In genomic region chr2L:17266677-17267357, dm6 we compare ENCODE assay signal across 3 fruit fly cellular contexts.
TF ChIP-seq lines count a peak whose summit lies in the region.

No protein-coding gene starts in this region.

- TF ChIP-seq CTCF in whole organism, embryonic (GFP tag; optimal IDR thresholded peaks at IDR 0.05; lab: Kevin White, UChicago) = no peak

TF ChIP-seq in whole organism, embryonic, 481 proteins besides CTCF, POLR2A, EP300 and RAD21 (continues in another document):
- TF ChIP-seq HmgZ (tag; optimal IDR thresholded peaks at IDR 0.05; lab: Kevin White, UChicago) = no peak
- no peak for TF ChIP-seq emc (GFP tag; optimal IDR thresholded peaks at IDR 0.05; lab: Kevin White, UChicago)
- TF ChIP-seq CG12391 (tag; optimal IDR thresholded peaks at IDR 0.05; lab: Kevin White, UChicago) = peak; percentile 7
- no peak for TF ChIP-seq jing (GFP tag; optimal IDR thresholded peaks at IDR 0.05; lab: Kevin White, UChicago)
- peak; percentile 30 for TF ChIP-seq twi (tag; optimal IDR thresholded peaks at IDR 0.05; lab: Kevin White, UChicago)
- no peak for TF ChIP-seq Bteb2 (GFP tag; optimal IDR thresholded peaks at IDR 0.05; lab: Kevin White, UChicago)
- TF ChIP-seq CG15479 (GFP tag; optimal IDR thresholded peaks at IDR 0.05; lab: Kevin White, UChicago) = peak; percentile 27
- no peak for TF ChIP-seq inv (GFP tag; IDR thresholded peaks at IDR 0.05; lab: Robert Waterston, UW; ENCODE audit: partially characterized antibody)
- no peak for TF ChIP-seq CG13624 (GFP tag; optimal IDR thresholded peaks at IDR 0.05; lab: Kevin White, UChicago)
- TF ChIP-seq CG14710 (tag; optimal IDR thresholded peaks at IDR 0.05; lab: Kevin White, UChicago) = peak; percentile 26
- TF ChIP-seq gem (tag; optimal IDR thresholded peaks at IDR 0.05; lab: Kevin White, UChicago) = peak; percentile 43
- TF ChIP-seq dmrt99B (tag; optimal IDR thresholded peaks at IDR 0.05; lab: Kevin White, UChicago) = peak; percentile 31
- TF ChIP-seq D19A (tag; optimal IDR thresholded peaks at IDR 0.05; lab: Kevin White, UChicago) = peak; percentile 11
- peak; percentile 18 for TF ChIP-seq CG7839 (tag; optimal IDR thresholded peaks at IDR 0.05; lab: Kevin White, UChicago)
- no peak for TF ChIP-seq Meics (GFP tag; optimal IDR thresholded peaks at IDR 0.05; lab: Kevin White, UChicago)
- peak; percentile 13 for TF ChIP-seq Blimp-1 (GFP tag; optimal IDR thresholded peaks at IDR 0.05; lab: Kevin White, UChicago)
- TF ChIP-seq CG12071 (GFP tag; optimal IDR thresholded peaks at IDR 0.05; lab: Kevin White, UChicago) = no peak
- no peak for TF ChIP-seq ro (GFP tag; IDR thresholded peaks at IDR 0.05; lab: Robert Waterston, UW)
- peak; percentile 7 for TF ChIP-seq Oli (tag; optimal IDR thresholded peaks at IDR 0.05; lab: Kevin White, UChicago)
- peak; percentile 29; the same call in 1 of the 2 replicates for TF ChIP-seq CG31441 (GFP tag; IDR thresholded peaks at IDR 0.05; lab: Robert Waterston, UW)
- TF ChIP-seq dimm (GFP tag; IDR thresholded peaks at IDR 0.05; lab: Robert Waterston, UW) = no peak
- TF ChIP-seq CHES-1-like (GFP tag; optimal IDR thresholded peaks at IDR 0.05; lab: Kevin White, UChicago) = no peak
- TF ChIP-seq Mrtf (GFP tag; IDR thresholded peaks at IDR 0.05; lab: Robert Waterston, UW) = no peak
- no peak for TF ChIP-seq CG12104 (GFP tag; optimal IDR thresholded peaks at IDR 0.05; lab: Kevin White, UChicago)
- TF ChIP-seq zen (tag; optimal IDR thresholded peaks at IDR 0.05; lab: Kevin White, UChicago) = peak; percentile 20
- no peak for TF ChIP-seq Six4 (GFP tag; optimal IDR thresholded peaks at IDR 0.05; lab: Kevin White, UChicago)
- TF ChIP-seq tll (GFP tag; optimal IDR thresholded peaks at IDR 0.05; lab: Kevin White, UChicago) = peak in 1 of 2 experiments; percentile 84
- TF ChIP-seq CG2712 (tag; optimal IDR thresholded peaks at IDR 0.05; lab: Kevin White, UChicago) = peak; percentile 47
- no peak for TF ChIP-seq ap (GFP tag; IDR thresholded peaks at IDR 0.05; lab: Robert Waterston, UW)
- peak; percentile 1 for TF ChIP-seq grau (tag; optimal IDR thresholded peaks at IDR 0.05; lab: Kevin White, UChicago)
- no peak for TF ChIP-seq Jarid2 (GFP tag; optimal IDR thresholded peaks at IDR 0.05; lab: Kevin White, UChicago)

TF ChIP-seq in whole organism, prepupa, 60 proteins besides CTCF, POLR2A, EP300 and RAD21 (continues in another document):
- TF ChIP-seq CG15336 (GFP tag; IDR thresholded peaks at IDR 0.05; lab: Robert Waterston, UW) = no peak
- TF ChIP-seq Gug (GFP tag; IDR thresholded peaks at IDR 0.05; lab: Robert Waterston, UW) = no peak
- no peak for TF ChIP-seq CG6792 (GFP tag; optimal IDR thresholded peaks at IDR 0.05; lab: Kevin White, UChicago)
- TF ChIP-seq Sox102F (GFP tag; optimal IDR thresholded peaks at IDR 0.05; lab: Kevin White, UChicago) = no peak
- TF ChIP-seq CG7368 (GFP tag; optimal IDR thresholded peaks at IDR 0.05; lab: Kevin White, UChicago) = no peak
- TF ChIP-seq Sox14 (GFP tag; optimal IDR thresholded peaks at IDR 0.05; lab: Kevin White, UChicago) = no peak
- TF ChIP-seq acj6 (GFP tag; optimal IDR thresholded peaks at IDR 0.05; lab: Kevin White, UChicago) = peak; percentile 5
- no peak for TF ChIP-seq cyc (GFP tag; optimal IDR thresholded peaks at IDR 0.05; lab: Kevin White, UChicago)
- no peak for TF ChIP-seq CG11902 (GFP tag; optimal IDR thresholded peaks at IDR 0.05; lab: Kevin White, UChicago)
- TF ChIP-seq CG9139 (GFP tag; optimal IDR thresholded peaks at IDR 0.05; lab: Kevin White, UChicago) = no peak
- peak; percentile 37 for TF ChIP-seq achi (GFP tag; optimal IDR thresholded peaks at IDR 0.05; lab: Kevin White, UChicago)
- no peak for TF ChIP-seq CG31627 (GFP tag; optimal IDR thresholded peaks at IDR 0.05; lab: Kevin White, UChicago)
- TF ChIP-seq CG10669 (GFP tag; optimal IDR thresholded peaks at IDR 0.05; lab: Kevin White, UChicago) = no peak
- no peak for TF ChIP-seq vri (GFP tag; optimal IDR thresholded peaks at IDR 0.05; lab: Kevin White, UChicago)
- peak; percentile 34 for TF ChIP-seq Ets96B (tag; optimal IDR thresholded peaks at IDR 0.05; lab: Kevin White, UChicago)
- TF ChIP-seq Met (GFP tag; optimal IDR thresholded peaks at IDR 0.05; lab: Kevin White, UChicago) = no peak
- no peak for TF ChIP-seq CG1621 (tag; optimal IDR thresholded peaks at IDR 0.05; lab: Kevin White, UChicago)
- peak; percentile 20 for TF ChIP-seq CG3032 (tag; optimal IDR thresholded peaks at IDR 0.05; lab: Kevin White, UChicago)
- no peak for TF ChIP-seq Eip93F (GFP tag; optimal IDR thresholded peaks at IDR 0.05; lab: Kevin White, UChicago)
- no peak for TF ChIP-seq CG6163 (GFP tag; IDR thresholded peaks at IDR 0.05; lab: Robert Waterston, UW)
- no peak for TF ChIP-seq Hr4 (GFP tag; optimal IDR thresholded peaks at IDR 0.05; lab: Kevin White, UChicago)
- TF ChIP-seq CG16779 (tag; optimal IDR thresholded peaks at IDR 0.05; lab: Kevin White, UChicago) = no peak
- TF ChIP-seq OdsH (GFP tag; optimal IDR thresholded peaks at IDR 0.05; lab: Kevin White, UChicago) = peak; percentile 16
- no peak for TF ChIP-seq CG6808 (GFP tag; optimal IDR thresholded peaks at IDR 0.05; lab: Kevin White, UChicago)
- TF ChIP-seq Eip75B (GFP tag; optimal IDR thresholded peaks at IDR 0.05; lab: Kevin White, UChicago) = no peak
- TF ChIP-seq dac (GFP tag; optimal IDR thresholded peaks at IDR 0.05; lab: Kevin White, UChicago) = no peak
- TF ChIP-seq CG3919 (GFP tag; optimal IDR thresholded peaks at IDR 0.05; lab: Kevin White, UChicago) = peak; percentile 10
- peak; percentile 13 for TF ChIP-seq CG10631 (GFP tag; optimal IDR thresholded peaks at IDR 0.05; lab: Kevin White, UChicago)
- no peak for TF ChIP-seq Sox15 (GFP tag; optimal IDR thresholded peaks at IDR 0.05; lab: Kevin White, UChicago)
- TF ChIP-seq spab (GFP tag; optimal IDR thresholded peaks at IDR 0.05; lab: Kevin White, UChicago) = no peak
- TF ChIP-seq lz (GFP tag; optimal IDR thresholded peaks at IDR 0.05; lab: Kevin White, UChicago) = no peak
- TF ChIP-seq eg (GFP tag; IDR thresholded peaks at IDR 0.05; lab: Robert Waterston, UW) = no peak
- TF ChIP-seq CG4318 (GFP tag; optimal IDR thresholded peaks at IDR 0.05; lab: Kevin White, UChicago) = no peak
- TF ChIP-seq fd59A (GFP tag; optimal IDR thresholded peaks at IDR 0.05; lab: Kevin White, UChicago) = no peak

TF ChIP-seq in whole organism, pupa, 21 proteins besides CTCF, POLR2A, EP300 and RAD21:
- TF ChIP-seq CG8159 (tag; optimal IDR thresholded peaks at IDR 0.05; lab: Kevin White, UChicago) = peak; percentile 60
- TF ChIP-seq Pif1B (GFP tag; optimal IDR thresholded peaks at IDR 0.05; lab: Kevin White, UChicago) = no peak
- TF ChIP-seq CG13204 (GFP tag; optimal IDR thresholded peaks at IDR 0.05; lab: Kevin White, UChicago) = no peak
- peak; percentile 34 for TF ChIP-seq CG15710 (tag; optimal IDR thresholded peaks at IDR 0.05; lab: Kevin White, UChicago)
- TF ChIP-seq CG17806 (tag; optimal IDR thresholded peaks at IDR 0.05; lab: Kevin White, UChicago) = peak; percentile 17
- TF ChIP-seq CG9948 (tag; optimal IDR thresholded peaks at IDR 0.05; lab: Kevin White, UChicago) = peak; percentile 29
- TF ChIP-seq CG14655 (GFP tag; optimal IDR thresholded peaks at IDR 0.05; lab: Kevin White, UChicago) = peak; percentile 22
TF ChIP-seq in whole organism, pupa: peak in this region for 5.

Comparison
In these comparisons a context has a peak if more than half of its experiments do, and no peak if none do; other contexts are left out.
1. Of the 7 proteins assayed by ChIP-seq in both whole organism, embryonic and whole organism, prepupa: peak only in whole organism, embryonic: Blimp-1; only in whole organism, prepupa: none; in both: none; in neither: 6.